Fruit fly (Drosophila melanogaster): Measurements from ENCODE around the gene Ugt307A1.

dm6 chr2L:7039342-7039684 lies 28.5 kb upstream of the Ugt307A1 start:
- TF ChIP-seq CG31388 (GFP tag; optimal IDR thresholded peaks at IDR 0.05) (no peak), HmgD (GFP tag; optimal IDR thresholded peaks at IDR 0.05) (no peak), CG6689 (GFP tag; IDR thresholded peaks at IDR 0.05) (peak; percentile 79), CG4404 (GFP tag; IDR thresholded peaks at IDR 0.05) (no peak)
